Worm (Caenorhabditis elegans) whole organism, late embryonic: ENCODE data around the gene mboa-3.

Experiments used
- elt-4 ChIP-seq: sonication (generic microtip); optimal IDR thresholded peaks from 2 replicates; lab custom pipeline; 2016; ENCODE audit warnings: missing genetic modification characterization, missing compliant biosample characterization
- ets-4 ChIP-seq: sonication (generic microtip); optimal IDR thresholded peaks from 2 replicates; lab custom pipeline; 2016; ENCODE audit warnings: missing genetic modification characterization, missing compliant biosample characterization
- tbx-2 ChIP-seq: sonication (generic microtip); optimal IDR thresholded peaks from 2 replicates; lab custom pipeline; 2016; ENCODE audit warnings: missing genetic modification characterization, missing compliant biosample characterization
- unc-42 ChIP-seq: sonication (generic microtip); optimal IDR thresholded peaks from 2 replicates; lab custom pipeline; 2016; ENCODE audit warnings: missing genotype, missing genetic modification characterization, missing compliant biosample characterization

- no peak for TF ChIP-seq tbx-2 (tag; lab: Kevin White, UChicago)
- TF ChIP-seq elt-4: no peak
- TF ChIP-seq unc-42 (tag; lab: Kevin White, UChicago): no peak
- TF ChIP-seq ets-4 (tag; lab: Kevin White, UChicago): no peak
Observed at ce11 chrX:5512707-5513106, 9.9 kb downstream of the mboa-3 start.
